Worm (Caenorhabditis elegans) whole organism, late embryonic: ENCODE data around the gene nhr-147.

Experiments
- C08G9.2 ChIP-seq: sonication (generic microtip); optimal IDR thresholded peaks from 2 replicates; lab custom pipeline; 2016; ENCODE audit warnings: mild to moderate bottlenecking, missing genetic modification characterization, moderate library complexity, missing compliant biosample characterization
- T23F11.4 ChIP-seq: fragments of 200-800 bp; sonication (Bioruptor generic); optimal IDR thresholded peaks from 2 replicates; lab custom pipeline; 2018; ENCODE audit warnings: mild to moderate bottlenecking, missing genetic modification characterization, missing compliant biosample characterization
- ama-1 ChIP-seq: fragments of 150-350 bp; optimal IDR thresholded peaks from 2 replicates; lab custom pipeline; 2014
- ceh-18 ChIP-seq: sonication (generic microtip); optimal IDR thresholded peaks from 2 replicates; lab custom pipeline; 2016; ENCODE audit warnings: missing genetic modification characterization, missing compliant biosample characterization
- ceh-19 ChIP-seq: fragments of 200-800 bp; sonication (Bioruptor generic); optimal IDR thresholded peaks from 2 replicates; lab custom pipeline; 2018; ENCODE audit warnings: mild to moderate bottlenecking, missing genetic modification characterization, missing compliant biosample characterization
- ceh-6 ChIP-seq: fragments of 200-800 bp; sonication (Bioruptor generic); optimal IDR thresholded peaks from 2 replicates; lab custom pipeline; 2018; ENCODE audit warnings: mild to moderate bottlenecking, missing genetic modification characterization, missing compliant biosample characterization
- ceh-9 ChIP-seq: sonication (generic microtip); optimal IDR thresholded peaks from 2 replicates; lab custom pipeline; 2016; ENCODE audit warnings: mild to moderate bottlenecking, missing genetic modification characterization, inconsistent platforms, missing compliant biosample characterization
- elt-2 ChIP-seq: sonication (generic microtip); optimal IDR thresholded peaks from 2 replicates; lab custom pipeline; 2016; ENCODE audit warnings: missing genetic modification reagents, missing genetic modification characterization, missing compliant biosample characterization
- fax-1 ChIP-seq: sonication (generic microtip); optimal IDR thresholded peaks from 2 replicates; lab custom pipeline; 2016; ENCODE audit warnings: missing genotype, missing genetic modification characterization, missing compliant biosample characterization
- fkh-6 ChIP-seq: sonication (generic microtip); optimal IDR thresholded peaks from 2 replicates; lab custom pipeline; 2016; ENCODE audit warnings: missing genetic modification characterization, missing compliant biosample characterization
- gmeb-2 ChIP-seq: sonication (generic microtip); optimal IDR thresholded peaks from 2 replicates; lab custom pipeline; 2016; ENCODE audit warnings: missing genetic modification characterization, inconsistent platforms, missing compliant biosample characterization
- hlh-13 ChIP-seq: fragments of 200-800 bp; sonication (Bioruptor generic); optimal IDR thresholded peaks from 2 replicates; lab custom pipeline; 2018; ENCODE audit warnings: mild to moderate bottlenecking, missing genetic modification characterization, missing compliant biosample characterization
- hlh-15 ChIP-seq: sonication (generic microtip); optimal IDR thresholded peaks from 2 replicates; lab custom pipeline; 2016; ENCODE audit warnings: missing genetic modification characterization, missing compliant biosample characterization
- lim-6 ChIP-seq: sonication (generic microtip); optimal IDR thresholded peaks from 2 replicates; lab custom pipeline; 2016; ENCODE audit warnings: missing genetic modification characterization, missing compliant biosample characterization
- nhr-232 ChIP-seq: sonication (generic microtip); optimal IDR thresholded peaks from 2 replicates; lab custom pipeline; 2016; ENCODE audit warnings: missing genetic modification characterization, missing compliant biosample characterization
- pag-3 ChIP-seq: sonication (generic microtip); optimal IDR thresholded peaks from 2 replicates; lab custom pipeline; 2016; ENCODE audit warnings: missing compliant biosample characterization, missing genetic modification characterization, borderline replicate concordance
- sdc-2 ChIP-seq: sonication (generic microtip); optimal IDR thresholded peaks from 2 replicates; lab custom pipeline; 2016; ENCODE audit warnings: missing genotype, missing genetic modification characterization, missing compliant biosample characterization
- sox-4 ChIP-seq: sonication (generic microtip); optimal IDR thresholded peaks from 2 replicates; lab custom pipeline; 2017; ENCODE audit warnings: mild to moderate bottlenecking, missing genetic modification characterization, inconsistent platforms, missing compliant biosample characterization
- syd-9 ChIP-seq: sonication (generic microtip); optimal IDR thresholded peaks from 2 replicates; lab custom pipeline; 2016; ENCODE audit warnings: mild to moderate bottlenecking, missing genetic modification characterization, moderate library complexity, missing compliant biosample characterization
- tbx-7 ChIP-seq: sonication (generic microtip); optimal IDR thresholded peaks from 2 replicates; lab custom pipeline; 2016; ENCODE audit warnings: missing genotype, missing genetic modification characterization, missing compliant biosample characterization
- unc-3 ChIP-seq, 2 experiments: fragments of 200-800 bp in 1 of 2; sonication (Bioruptor generic) in 1 of 2; sonication (generic microtip) in 1 of 2; conservative IDR thresholded peaks in 1 of 2; optimal IDR thresholded peaks in 1 of 2; 2 replicates each; pipeline versions ENCODE4 v1.3.6 to Lab custom; 2016 to 2022; ENCODE audit warnings: missing compliant biosample characterization in 2 of 2, missing genetic modification characterization in 2 of 2, missing genetic modification reagents in 1 of 2
- unc-55 ChIP-seq: sonication (generic microtip); optimal IDR thresholded peaks from 2 replicates; lab custom pipeline; 2017; ENCODE audit warnings: missing biosample characterization, missing genetic modification reagents, missing genetic modification characterization
- zip-5 ChIP-seq: sonication (generic microtip); optimal IDR thresholded peaks from 2 replicates; lab custom pipeline; 2016; ENCODE audit warnings: missing genetic modification characterization, missing compliant biosample characterization
- ztf-16 ChIP-seq: sonication (generic microtip); optimal IDR thresholded peaks from 2 replicates; lab custom pipeline; 2017; ENCODE audit warnings: missing genetic modification characterization, missing compliant biosample characterization

Gene nhr-147

ce11 chrV:7391933-7392332 is 46.3 kb downstream of the nhr-147 start, which contains the start of gene fbxa-105:
Gene fbxa-105, minus strand, starts transcription at chrV:7392029.
- TF ChIP-seq fkh-6 (tag; lab: Kevin White, UChicago) (no peak), nhr-232 (tag; lab: Kevin White, UChicago) (no peak), unc-55 (GFP tag; lab: Kevin White, UChicago) (no peak), zip-5 (tag; lab: Kevin White, UChicago) (no peak), ceh-9 (no peak), lim-6 (tag; lab: Kevin White, UChicago) (no peak), fax-1 (tag; lab: Kevin White, UChicago) (no peak), sox-4 (tag; lab: Kevin White, UChicago) (no peak), pag-3 (tag; lab: Kevin White, UChicago) (no peak), hlh-15 (tag; lab: Kevin White, UChicago) (no peak), ztf-16 (tag; lab: Kevin White, UChicago) (no peak), elt-2 (no peak), C08G9.2 (tag; lab: Kevin White, UChicago) (no peak), hlh-13 (GFP tag; lab: Kevin White, UChicago) (no peak), ama-1 (lab: Kevin White, UChicago) (no peak), tbx-7 (no peak)

- TF ChIP-seq hlh-13 (GFP tag; lab: Kevin White, UChicago), result no peak
- no peak for TF ChIP-seq syd-9 (tag; lab: Kevin White, UChicago)
- TF ChIP-seq sdc-2 (tag; lab: Kevin White, UChicago), result no peak
- TF ChIP-seq T23F11.4 (GFP tag; lab: Kevin White, UChicago), result no peak
- no peak for TF ChIP-seq sox-4 (tag; lab: Kevin White, UChicago)
- TF ChIP-seq elt-2, result no peak
- TF ChIP-seq unc-3 (GFP tag; conservative IDR thresholded peaks at IDR 0.05; lab: Robert Waterston, UW), result no peak
- no peak for TF ChIP-seq unc-3 (tag; optimal IDR thresholded peaks at IDR 0.05; lab: Kevin White, UChicago)
- TF ChIP-seq ceh-9, result no peak
- TF ChIP-seq gmeb-2 (tag; lab: Kevin White, UChicago), result no peak
- TF ChIP-seq ceh-18 (tag; lab: Kevin White, UChicago), result no peak
- no peak for TF ChIP-seq ceh-19
- TF ChIP-seq ceh-6 (GFP tag; lab: Kevin White, UChicago), result no peak
Measured at ce11 chrV:7395359-7395758, 49.8 kb downstream of the nhr-147 start, which contains the start of gene srx-9. Gene srx-9, minus strand, starts transcription at chrV:7395459.
